Worm (Caenorhabditis elegans): ENCODE data around the gene dhs-17.

DNA sequence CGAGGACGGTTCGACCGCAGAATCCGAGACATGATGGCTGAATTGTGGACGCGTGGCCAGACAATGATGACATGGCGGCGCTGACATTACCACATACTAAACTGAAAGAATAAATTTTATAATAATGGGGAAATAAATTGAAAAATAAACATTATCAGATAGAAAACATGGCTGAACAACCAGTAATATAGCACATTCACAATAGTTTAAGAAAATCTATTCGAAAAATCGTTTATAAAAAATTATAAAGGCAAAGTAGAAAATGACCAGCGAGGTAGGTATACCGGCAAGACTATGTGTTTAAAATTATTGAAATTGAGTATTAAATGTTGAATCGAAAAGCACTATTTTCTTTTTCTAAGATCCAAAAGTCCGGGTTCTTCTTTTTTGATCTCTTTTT is 16.5 kb upstream of the dhs-17 start, which contains the start of gene jamp-1:
- TF ChIP-seq F13H6.1 (tag; optimal IDR thresholded peaks at IDR 0.05) (no peak), unc-39 (tag; optimal IDR thresholded peaks at IDR 0.05) (no peak), Y55F3AM.14 (GFP tag; optimal IDR thresholded peaks at IDR 0.05) (no peak), nhr-237 (tag; optimal IDR thresholded peaks at IDR 0.05) (no peak), nhr-23 (tag; optimal IDR thresholded peaks at IDR 0.05) (no peak), fos-1 (tag; optimal IDR thresholded peaks at IDR 0.05) (no peak), alr-1 (tag; optimal IDR thresholded peaks at IDR 0.05) (no peak), R02D3.7 (tag; optimal IDR thresholded peaks at IDR 0.05) (no peak), unc-62 (GFP tag; optimal IDR thresholded peaks at IDR 0.05) (no peak), ama-1 (optimal IDR thresholded peaks at IDR 0.05) (no peak), lin-13 (GFP tag; optimal IDR thresholded peaks at IDR 0.05) (no peak), nhr-21 (tag; optimal IDR thresholded peaks at IDR 0.05) (no peak), mdl-1 (tag; optimal IDR thresholded peaks at IDR 0.05) (no peak)
